Worm (Caenorhabditis elegans): ENCODE results near the gene ZK1098.12.
A peak's percentile ranks its signal among the peaks of the same experiment; 100 is the strongest.

The ZK1098.12 gene

DNA sequence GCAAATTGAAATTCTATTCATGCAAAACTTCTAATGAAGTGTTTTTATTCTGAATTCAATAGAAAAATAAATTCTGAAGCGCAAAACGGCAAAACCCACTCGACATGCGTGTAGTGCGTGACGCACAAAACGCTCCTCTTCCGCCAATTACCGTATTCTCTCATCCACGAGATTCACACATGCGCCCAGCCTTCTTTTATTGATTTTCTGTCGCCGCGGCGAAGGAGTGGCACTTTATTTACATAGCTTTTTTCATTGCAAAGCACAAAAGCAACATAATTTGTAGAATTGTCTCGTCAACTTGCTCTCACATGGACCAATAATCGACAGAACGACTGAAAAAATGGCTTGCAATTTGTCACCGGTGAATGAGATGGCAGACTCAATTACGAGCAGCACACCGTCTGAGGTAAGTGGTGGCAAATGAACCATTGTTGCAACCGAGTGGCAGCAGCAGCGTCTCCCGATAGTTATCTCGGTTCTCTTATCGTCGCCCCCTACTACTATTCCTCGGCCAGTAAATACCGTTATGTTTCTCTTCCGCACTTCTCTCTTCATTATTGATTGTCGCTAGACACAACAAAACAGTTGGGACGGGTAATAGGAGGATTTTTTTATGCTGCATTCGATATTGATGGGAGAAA is 1.2 kb downstream of the ZK1098.12 start, which contains the start of gene unc-16 (continued):
- TF ChIP-seq lin-39 (tag; optimal IDR thresholded peaks at IDR 0.05) (no peak), Y55F3AM.14 (GFP tag; optimal IDR thresholded peaks at IDR 0.05) (peak; percentile 2)

DNA sequence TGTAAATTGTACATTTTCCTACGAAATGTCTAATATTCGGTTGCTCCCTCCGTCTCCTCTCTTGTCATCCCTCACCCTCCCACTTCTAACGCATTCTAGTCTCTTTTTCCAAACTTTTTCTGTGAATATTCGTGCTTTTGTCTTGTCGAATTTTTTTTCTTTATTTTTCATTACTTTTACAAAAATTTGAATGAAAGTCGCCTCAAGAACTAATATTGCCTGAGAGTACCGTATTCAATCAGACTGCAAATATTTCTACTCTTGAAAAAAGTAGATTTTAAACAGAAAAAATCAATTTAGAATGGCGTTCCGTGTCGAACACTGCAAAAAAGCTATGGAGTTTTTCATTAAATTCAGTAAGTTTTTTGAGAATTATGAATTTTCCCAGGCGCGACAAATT is 11.4 kb downstream of the ZK1098.12 start, which contains the start of gene ZK1098.11:
Gene ZK1098.11, plus strand, starts transcription at position 301 of the 400 bp plus-strand sequence.
- TF ChIP-seq lin-11 (tag; optimal IDR thresholded peaks at IDR 0.05) (no peak), ztf-11 (tag; optimal IDR thresholded peaks at IDR 0.05) (no peak), sma-9 (GFP tag; optimal IDR thresholded peaks at IDR 0.05) (no peak), sma-9 (tag; optimal IDR thresholded peaks at IDR 0.05) (no peak), fos-1 (tag; optimal IDR thresholded peaks at IDR 0.05) (no peak), elt-3 (tag; optimal IDR thresholded peaks at IDR 0.05) (no peak), ceh-82 (tag; optimal IDR thresholded peaks at IDR 0.05) (no peak), ceh-16 (tag; optimal IDR thresholded peaks at IDR 0.05) (no peak), ZK546.5 (tag; optimal IDR thresholded peaks at IDR 0.05) (no peak), lsy-2 (tag; optimal IDR thresholded peaks at IDR 0.05) (no peak), ztf-1 (GFP tag; conservative IDR thresholded peaks at IDR 0.05) (no peak), nhr-25 (tag; optimal IDR thresholded peaks at IDR 0.05) (no peak)

DNA sequence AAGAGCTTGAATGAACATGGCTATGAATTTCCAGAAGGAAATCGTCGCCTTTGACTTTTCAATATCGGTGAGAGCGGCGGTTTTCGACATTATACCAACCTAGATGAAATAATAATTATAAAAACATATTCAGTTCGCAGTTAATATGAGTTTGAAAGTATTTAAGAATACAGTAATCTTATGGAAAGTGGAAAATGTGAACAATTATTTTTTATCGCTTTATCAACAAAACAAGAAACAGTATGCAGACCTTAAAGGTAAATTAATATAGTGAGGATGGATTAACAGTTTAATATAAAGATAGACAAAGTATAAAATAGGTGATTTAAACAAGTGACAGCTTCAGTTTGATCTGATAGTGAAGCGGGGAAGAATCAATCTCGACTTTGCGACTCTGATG is 13.5 kb downstream of the ZK1098.12 start, which contains the start of gene C48B4.6:
Gene C48B4.6, minus strand, starts transcription at position 101 of the 400 bp plus-strand sequence.
- TF ChIP-seq R02D3.7 (tag; optimal IDR thresholded peaks at IDR 0.05) (no peak), sma-3 (GFP tag; optimal IDR thresholded peaks at IDR 0.05) (no peak)

DNA sequence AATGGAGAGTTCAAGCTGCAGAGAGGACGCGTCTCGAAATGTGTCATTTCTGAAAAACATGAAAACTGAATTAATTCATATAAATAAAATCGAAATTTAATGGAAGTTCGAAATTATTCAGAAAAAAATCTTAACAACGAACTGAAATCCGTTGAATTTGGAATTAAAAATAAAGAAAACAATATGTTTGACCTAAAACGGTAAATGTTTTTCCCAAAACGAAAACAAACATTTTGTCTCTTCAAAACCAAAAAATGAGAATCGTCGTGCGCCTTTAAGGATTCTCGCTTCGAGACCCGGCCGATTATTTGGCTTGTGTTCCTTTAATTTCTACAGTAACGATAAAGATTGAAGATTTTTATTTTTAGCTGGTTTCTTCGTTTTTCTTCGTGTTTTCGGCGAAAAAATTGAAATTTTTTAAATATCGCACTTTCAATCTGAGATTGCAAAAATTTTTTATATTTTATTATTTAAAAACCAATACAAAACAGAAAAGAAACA is 14.5 kb downstream of the ZK1098.12 start, which contains the start of gene C48B4.7:
Gene C48B4.7, minus strand, starts transcription at position 51 of the 501 bp plus-strand sequence.
- no peak for TF ChIP-seq sma-3 (GFP tag; optimal IDR thresholded peaks at IDR 0.05)
- no peak for TF ChIP-seq egl-27 (tag; optimal IDR thresholded peaks at IDR 0.05)
- TF ChIP-seq elt-3 (tag; optimal IDR thresholded peaks at IDR 0.05): no peak
- no peak for TF ChIP-seq mdl-1 (tag; optimal IDR thresholded peaks at IDR 0.05)
- TF ChIP-seq peb-1 (tag; optimal IDR thresholded peaks at IDR 0.05): no peak
- TF ChIP-seq unc-39 (tag; optimal IDR thresholded peaks at IDR 0.05): no peak
- TF ChIP-seq ama-1 (optimal IDR thresholded peaks at IDR 0.05): no peak
- no peak for TF ChIP-seq ztf-4 (tag; optimal IDR thresholded peaks at IDR 0.05)
- no peak for TF ChIP-seq nhr-6 (tag; optimal IDR thresholded peaks at IDR 0.05)
- TF ChIP-seq nhr-12 (tag; optimal IDR thresholded peaks at IDR 0.05): no peak

DNA sequence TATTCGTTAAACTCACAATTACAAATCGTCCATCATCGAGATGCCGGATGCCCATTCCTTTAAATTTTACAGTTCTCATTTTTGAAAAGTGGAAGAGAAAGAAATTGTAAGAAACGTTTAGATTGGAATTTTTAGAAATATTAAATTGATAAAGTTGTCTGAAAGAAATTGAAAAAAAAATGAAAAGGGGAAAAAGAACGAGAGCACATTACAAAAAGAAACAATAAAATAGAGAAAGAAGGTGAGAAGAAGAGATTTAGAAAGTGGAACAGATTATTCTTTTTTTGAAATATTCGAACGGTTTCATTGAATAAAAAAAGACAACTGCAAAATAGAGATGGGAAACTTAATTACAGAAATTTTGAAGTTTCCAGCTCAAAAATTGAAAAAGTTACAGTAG is 16.2 kb downstream of the ZK1098.12 start, which contains the start of gene C48B4.8:
Gene C48B4.8, minus strand, starts transcription at position 101 of the 400 bp plus-strand sequence.
- TF ChIP-seq elt-1 (tag; optimal IDR thresholded peaks at IDR 0.05) (no peak), mbf-1 (tag; optimal IDR thresholded peaks at IDR 0.05) (no peak), nhr-11 (tag; optimal IDR thresholded peaks at IDR 0.05) (no peak), unc-39 (tag; optimal IDR thresholded peaks at IDR 0.05) (no peak), nhr-10 (tag; optimal IDR thresholded peaks at IDR 0.05) (no peak), elt-3 (tag; optimal IDR thresholded peaks at IDR 0.05) (no peak), alr-1 (tag; optimal IDR thresholded peaks at IDR 0.05) (no peak), ztf-1 (GFP tag; conservative IDR thresholded peaks at IDR 0.05) (no peak), nhr-6 (tag; optimal IDR thresholded peaks at IDR 0.05) (no peak), ztf-4 (tag; optimal IDR thresholded peaks at IDR 0.05) (no peak), sma-9 (GFP tag; optimal IDR thresholded peaks at IDR 0.05) (no peak), sma-9 (tag; optimal IDR thresholded peaks at IDR 0.05) (no peak), ceh-82 (tag; optimal IDR thresholded peaks at IDR 0.05) (no peak)

DNA sequence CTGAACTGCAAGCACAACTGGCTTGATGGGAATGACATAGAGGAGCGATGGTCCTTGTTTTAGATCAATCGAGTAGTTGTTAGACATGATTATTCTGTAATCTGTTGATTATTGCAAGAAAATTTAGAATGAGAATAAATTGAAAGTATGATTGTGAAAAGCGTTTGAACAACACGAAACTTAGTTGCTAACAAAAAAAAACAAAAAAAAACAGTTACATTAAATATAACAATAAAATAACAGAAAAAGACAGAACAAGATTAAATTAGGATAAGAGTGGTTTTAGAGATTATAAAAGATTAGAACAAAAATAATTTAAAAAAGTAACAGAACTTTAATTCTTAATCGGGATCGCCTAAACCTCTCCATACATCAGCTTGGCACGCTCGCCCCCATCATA is 18.3 kb downstream of the ZK1098.12 start, which contains the start of gene C48B4.9:
Gene C48B4.9, minus strand, starts transcription at position 101 of the 400 bp plus-strand sequence.
- no peak for TF ChIP-seq C34F6.9 (tag; optimal IDR thresholded peaks at IDR 0.05)
- no peak for TF ChIP-seq alr-1 (tag; optimal IDR thresholded peaks at IDR 0.05)
- no peak for TF ChIP-seq nhr-21 (tag; optimal IDR thresholded peaks at IDR 0.05)
- TF ChIP-seq gmeb-1 (tag; optimal IDR thresholded peaks at IDR 0.05): no peak
- no peak for TF ChIP-seq crh-2 (tag; optimal IDR thresholded peaks at IDR 0.05)
- TF ChIP-seq sma-9 (GFP tag; optimal IDR thresholded peaks at IDR 0.05): no peak
- no peak for TF ChIP-seq sma-9 (tag; optimal IDR thresholded peaks at IDR 0.05)
- no peak for TF ChIP-seq egl-27 (tag; optimal IDR thresholded peaks at IDR 0.05)
- TF ChIP-seq lin-11 (tag; optimal IDR thresholded peaks at IDR 0.05): no peak
- no peak for TF ChIP-seq dmd-4 (tag; optimal IDR thresholded peaks at IDR 0.05)
- no peak for TF ChIP-seq nhr-25 (tag; optimal IDR thresholded peaks at IDR 0.05)
- no peak for TF ChIP-seq ztf-1 (GFP tag; conservative IDR thresholded peaks at IDR 0.05)
- no peak for TF ChIP-seq elt-1 (tag; optimal IDR thresholded peaks at IDR 0.05)
- no peak for TF ChIP-seq nhr-23 (tag; optimal IDR thresholded peaks at IDR 0.05)
- TF ChIP-seq nhr-12 (tag; optimal IDR thresholded peaks at IDR 0.05): no peak
- TF ChIP-seq ztf-4 (tag; optimal IDR thresholded peaks at IDR 0.05): no peak
- TF ChIP-seq Y55F3AM.14 (GFP tag; optimal IDR thresholded peaks at IDR 0.05): no peak
- no peak for TF ChIP-seq unc-62 (GFP tag; optimal IDR thresholded peaks at IDR 0.05)
- TF ChIP-seq nhr-6 (tag; optimal IDR thresholded peaks at IDR 0.05): no peak
- no peak for TF ChIP-seq mbf-1 (tag; optimal IDR thresholded peaks at IDR 0.05)
- no peak for TF ChIP-seq nhr-11 (tag; optimal IDR thresholded peaks at IDR 0.05)
